Fruit fly (Drosophila melanogaster): ENCODE data around the gene mRpL24.

- TF ChIP-seq OdsH (GFP tag; optimal IDR thresholded peaks at IDR 0.05) = no peak
- TF ChIP-seq Sox102F (GFP tag; optimal IDR thresholded peaks at IDR 0.05) = no peak
- TF ChIP-seq Hr39 (GFP tag; optimal IDR thresholded peaks at IDR 0.05) = no peak
- no peak for TF ChIP-seq achi (GFP tag; optimal IDR thresholded peaks at IDR 0.05)
- TF ChIP-seq CG15336 (GFP tag; IDR thresholded peaks at IDR 0.05) = no peak
- TF ChIP-seq eg (GFP tag; IDR thresholded peaks at IDR 0.05) = no peak
- no peak for TF ChIP-seq fd85E (GFP tag; optimal IDR thresholded peaks at IDR 0.05)
Observed at dm6 chr2L:4971329-4971798, 26.2 kb upstream of the mRpL24 start, which contains the start of gene CG14043.
